Fruit fly (Drosophila melanogaster) whole organism, embryonic: ENCODE data around the gene Ino80.

Source experiments
- Abd-B ChIP-seq: fragments of 200-800 bp; sonication (Bioruptor generic); optimal IDR thresholded peaks from 2 replicates; lab custom pipeline; 2018; ENCODE audit warnings: missing biosample characterization, mild to moderate bottlenecking, missing genetic modification characterization, moderate library complexity
- Atf6 ChIP-seq: fragments of 200-800 bp; sonication (Bioruptor generic); IDR thresholded peaks from 2 replicates; pipeline ENCODE4 v1.3.6; 2022; ENCODE audit warnings: missing biosample characterization, missing genetic modification characterization
- CG10431 ChIP-seq: fragments of 200-800 bp; sonication (Bioruptor generic); optimal IDR thresholded peaks from 3 replicates; lab custom pipeline; 2018; ENCODE audit warnings: missing biosample characterization, mild to moderate bottlenecking, missing genetic modification characterization
- CG10959 ChIP-seq: fragments of 200-800 bp; sonication (Bioruptor generic); IDR thresholded peaks from 2 replicates; pipeline ENCODE4 v1.3.6; 2022; ENCODE audit warnings: missing biosample characterization, missing genetic modification characterization
- CG13775 ChIP-seq: fragments of 200-800 bp; sonication (Bioruptor generic); optimal IDR thresholded peaks from 3 replicates; lab custom pipeline; 2017; ENCODE audit warnings: missing biosample characterization, mild to moderate bottlenecking, missing genetic modification characterization
- CG1529 ChIP-seq: fragments of 200-800 bp; sonication (Bioruptor generic); optimal IDR thresholded peaks from 3 replicates; lab custom pipeline; 2018; ENCODE audit warnings: missing biosample characterization, missing genetic modification characterization
- CG1602 ChIP-seq: fragments of 200-800 bp; sonication (Bioruptor generic); optimal IDR thresholded peaks from 3 replicates; lab custom pipeline; 2016; ENCODE audit warnings: missing biosample characterization, missing genetic modification characterization
- CG1647 ChIP-seq: fragments of 200-800 bp; sonication (Bioruptor generic); optimal IDR thresholded peaks from 3 replicates; lab custom pipeline; 2016; ENCODE audit warnings: missing biosample characterization, missing genetic modification characterization
- CG1792 ChIP-seq: fragments of 200-800 bp; sonication (Bioruptor generic); optimal IDR thresholded peaks from 2 replicates; lab custom pipeline; 2016; ENCODE audit warnings: missing biosample characterization, missing genetic modification characterization
- CG6791 ChIP-seq: fragments of 200-800 bp; sonication (Bioruptor generic); IDR thresholded peaks from 3 replicates; pipeline ENCODE4 v1.3.6; 2022; ENCODE audit warnings: missing biosample characterization, missing genetic modification characterization; ENCODE audit not compliant: partially characterized antibody
- CG6854 ChIP-seq: fragments of 200-800 bp; sonication (Bioruptor generic); optimal IDR thresholded peaks from 3 replicates; lab custom pipeline; 2017; ENCODE audit warnings: missing biosample characterization, mild to moderate bottlenecking, missing genetic modification characterization
- CG8089 ChIP-seq: fragments of 200-800 bp; sonication (Bioruptor generic); optimal IDR thresholded peaks from 3 replicates; lab custom pipeline; 2016; ENCODE audit warnings: missing biosample characterization, missing genetic modification characterization
- CG8281 ChIP-seq: fragments of 200-800 bp; sonication (Bioruptor generic); optimal IDR thresholded peaks from 2 replicates; lab custom pipeline; 2018; ENCODE audit warnings: missing biosample characterization, mild to moderate bottlenecking, missing genetic modification characterization, moderate library complexity
- CG8290 ChIP-seq, 3 experiments: fragments of 200-800 bp; sonication (Bioruptor generic); optimal IDR thresholded peaks; 2 replicates each; lab custom pipeline; 2016 to 2019; ENCODE audit warnings: missing biosample characterization in 3 of 3, missing genetic modification characterization in 3 of 3, mild to moderate bottlenecking in 2 of 3, moderate library complexity in 1 of 3
- CG9876 ChIP-seq: fragments of 200-800 bp; sonication (Bioruptor generic); optimal IDR thresholded peaks from 2 replicates; lab custom pipeline; 2016; ENCODE audit warnings: missing biosample characterization, missing genetic modification characterization
- CkIIα-i1 ChIP-seq: fragments of 200-800 bp; sonication (Bioruptor generic); IDR thresholded peaks from 2 replicates; pipeline ENCODE4 v1.3.6; 2022; ENCODE audit warnings: missing biosample characterization, missing genetic modification characterization
- CoRest ChIP-seq: fragments of 200-800 bp; sonication (Bioruptor generic); optimal IDR thresholded peaks from 3 replicates; lab custom pipeline; 2018; ENCODE audit warnings: missing biosample characterization, mild to moderate bottlenecking, missing genetic modification characterization, moderate library complexity
- D19A ChIP-seq: fragments of 200-800 bp; optimal IDR thresholded peaks from 3 replicates; lab custom pipeline; 2019; ENCODE audit warnings: missing biosample characterization, mild to moderate bottlenecking, missing genetic modification characterization, moderate library complexity
- Dad ChIP-seq: fragments of 200-800 bp; sonication (Bioruptor generic); optimal IDR thresholded peaks from 3 replicates; lab custom pipeline; 2016; ENCODE audit warnings: missing biosample characterization, missing genetic modification characterization
- Deaf1 ChIP-seq: fragments of 200-800 bp; optimal IDR thresholded peaks from 3 replicates; lab custom pipeline; 2019; ENCODE audit warnings: missing biosample characterization, mild to moderate bottlenecking, missing genetic modification characterization, moderate library complexity
- Dip3 ChIP-seq: fragments of 200-800 bp; sonication (Bioruptor generic); optimal IDR thresholded peaks from 3 replicates; lab custom pipeline; 2016; ENCODE audit warnings: missing biosample characterization, missing genetic modification characterization
- Fer3 ChIP-seq: fragments of 200-800 bp; sonication (Bioruptor generic); optimal IDR thresholded peaks from 2 replicates; lab custom pipeline; 2018; ENCODE audit warnings: missing biosample characterization, mild to moderate bottlenecking, missing genetic modification characterization, moderate library complexity
- Hmr ChIP-seq: fragments of 200-800 bp; sonication (Bioruptor generic); optimal IDR thresholded peaks from 3 replicates; lab custom pipeline; 2017; ENCODE audit warnings: mild to moderate bottlenecking, missing biosample characterization, missing genetic modification reagents, missing genetic modification characterization
- Hsf ChIP-seq: fragments of 200-800 bp; sonication (Bioruptor generic); optimal IDR thresholded peaks from 3 replicates; lab custom pipeline; 2016; ENCODE audit warnings: missing biosample characterization, missing genetic modification characterization
- Lhr ChIP-seq: fragments of 200-800 bp; sonication (Bioruptor generic); optimal IDR thresholded peaks from 3 replicates; lab custom pipeline; 2017; ENCODE audit warnings: mild to moderate bottlenecking, missing biosample characterization, missing genetic modification reagents, missing genetic modification characterization
- MESR4 ChIP-seq: fragments of 200-800 bp; sonication (Bioruptor generic); optimal IDR thresholded peaks from 2 replicates; lab custom pipeline; 2018; ENCODE audit warnings: missing biosample characterization, mild to moderate bottlenecking, missing genetic modification characterization, moderate library complexity
- Mad ChIP-seq: fragments of 200-800 bp; sonication (Bioruptor generic); optimal IDR thresholded peaks from 2 replicates; lab custom pipeline; 2016; ENCODE audit warnings: missing biosample characterization, missing genetic modification characterization
- Mrtf ChIP-seq: fragments of 200-800 bp; sonication (Bioruptor generic); IDR thresholded peaks from 3 replicates; pipeline ENCODE4 v1.3.6; 2022; ENCODE audit warnings: missing biosample characterization, missing genetic modification characterization
- Spps ChIP-seq: fragments of 200-800 bp; sonication (Bioruptor generic); optimal IDR thresholded peaks from 2 replicates; lab custom pipeline; 2018; ENCODE audit warnings: missing biosample characterization, mild to moderate bottlenecking, missing genetic modification characterization
- Tbp ChIP-seq: fragments of >200 bp; optimal IDR thresholded peaks from 2 replicates; lab custom pipeline; 2018; ENCODE audit warnings: missing biosample characterization, missing genetic modification characterization
- Usf ChIP-seq: fragments of 200-800 bp; sonication (Bioruptor generic); optimal IDR thresholded peaks from 2 replicates; lab custom pipeline; 2017; ENCODE audit warnings: missing genotype, missing biosample characterization, missing genetic modification characterization
- ap ChIP-seq: fragments of 200-800 bp; sonication (Bioruptor generic); IDR thresholded peaks from 2 replicates; pipeline ENCODE4 v1.3.6; 2022; ENCODE audit warnings: missing biosample characterization, missing genetic modification characterization
- ara ChIP-seq: fragments of 200-800 bp; sonication (Bioruptor generic); IDR thresholded peaks from 2 replicates; pipeline ENCODE4 v1.3.6; 2022; ENCODE audit warnings: missing biosample characterization, missing genetic modification characterization
- ase ChIP-seq: fragments of 200-800 bp; sonication (Bioruptor generic); IDR thresholded peaks from 3 replicates; pipeline ENCODE4 v1.3.6; 2022; ENCODE audit warnings: missing biosample characterization, missing genetic modification characterization
- chn ChIP-seq: fragments of 200-800 bp; sonication (Bioruptor generic); optimal IDR thresholded peaks from 2 replicates; lab custom pipeline; 2016; ENCODE audit warnings: missing biosample characterization, missing genetic modification characterization
- dysf ChIP-seq: fragments of 200-800 bp; sonication (Bioruptor generic); IDR thresholded peaks from 3 replicates; pipeline ENCODE4 v1.3.6; 2022; ENCODE audit warnings: missing biosample characterization, missing genetic modification characterization
- exex ChIP-seq: fragments of 200-800 bp; sonication (Bioruptor generic); optimal IDR thresholded peaks from 4 replicates; lab custom pipeline; 2018; ENCODE audit warnings: missing biosample characterization, mild to moderate bottlenecking, missing genetic modification characterization, moderate library complexity
- fd96Cb ChIP-seq: fragments of 200-800 bp; sonication (Bioruptor generic); optimal IDR thresholded peaks from 2 replicates; lab custom pipeline; 2018; ENCODE audit warnings: missing biosample characterization, mild to moderate bottlenecking, missing genetic modification characterization, moderate library complexity
- grn ChIP-seq: fragments of 200-800 bp; sonication (Bioruptor generic); optimal IDR thresholded peaks from 3 replicates; lab custom pipeline; 2017; ENCODE audit warnings: missing biosample characterization, missing genetic modification characterization
- klu ChIP-seq: fragments of 200-800 bp; sonication (Bioruptor generic); IDR thresholded peaks from 2 replicates; pipeline ENCODE4 v1.3.6; 2022; ENCODE audit warnings: missing biosample characterization, missing genetic modification characterization
- oc ChIP-seq: fragments of 200-800 bp; sonication (Bioruptor generic); optimal IDR thresholded peaks from 2 replicates; lab custom pipeline; 2018; ENCODE audit warnings: missing biosample characterization, mild to moderate bottlenecking, missing genetic modification characterization, moderate library complexity
- pan ChIP-seq, 4 experiments: fragments of >200 bp in 3 of 4; fragments of 200-800 bp in 1 of 4; sonication (Bioruptor generic) in 1 of 4; optimal IDR thresholded peaks in 3 of 4; IDR thresholded peaks in 1 of 4; 2 replicates each; pipeline versions ENCODE4 v1.3.6 to Lab custom; 2017 to 2022; ENCODE audit warnings: missing biosample characterization in 2 of 4, missing genetic modification characterization in 2 of 4, mixed read lengths in 1 of 4
- pb ChIP-seq: fragments of 200-800 bp; sonication (Bioruptor generic); optimal IDR thresholded peaks from 3 replicates; lab custom pipeline; 2016; ENCODE audit warnings: missing biosample characterization, missing genetic modification characterization
- sens ChIP-seq: fragments of 200-800 bp; sonication (Bioruptor generic); peaks from one replicate; lab custom pipeline; 2016; ENCODE audit warnings: missing biosample characterization, missing genetic modification characterization
- ssp ChIP-seq: fragments of 200-800 bp; sonication (Bioruptor generic); IDR thresholded peaks from 2 replicates; pipeline ENCODE4 v1.3.6; 2022; ENCODE audit warnings: missing biosample characterization, missing genetic modification characterization
- sug ChIP-seq: fragments of 200-800 bp; optimal IDR thresholded peaks from 2 replicates; lab custom pipeline; 2019; ENCODE audit warnings: missing biosample characterization, mild to moderate bottlenecking, missing genetic modification characterization, moderate library complexity
- z ChIP-seq: fragments of 200-800 bp; sonication (Bioruptor generic); IDR thresholded peaks from 3 replicates; pipeline ENCODE4 v1.3.6; 2022; ENCODE audit warnings: missing biosample characterization, missing genetic modification characterization
- zen ChIP-seq: fragments of 200-800 bp; sonication (Bioruptor generic); optimal IDR thresholded peaks from 3 replicates; lab custom pipeline; 2018; ENCODE audit warnings: missing biosample characterization, mild to moderate bottlenecking, missing genetic modification characterization, moderate library complexity

The Ino80 gene

DNA sequence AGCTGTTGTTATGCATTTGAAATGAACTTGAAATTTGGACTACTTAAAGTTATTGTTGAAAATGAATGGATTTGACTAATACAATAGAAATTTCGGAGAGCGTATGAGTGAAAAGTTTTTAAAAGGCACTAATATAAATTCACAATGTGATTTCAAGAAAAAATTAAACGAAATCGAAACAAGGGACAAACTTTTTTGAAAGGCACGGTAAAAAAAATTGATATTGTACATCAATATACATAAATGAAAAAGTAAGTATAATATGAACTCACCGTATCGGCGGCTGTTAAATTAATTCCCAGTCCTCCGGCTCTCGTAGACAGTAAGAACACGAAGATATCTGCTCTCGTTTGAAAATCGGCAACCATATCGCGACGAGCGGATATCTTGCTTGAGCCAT lies 4.5 kb downstream of the Ino80 start, which contains the start of gene CG31244:
Gene CG31244, minus strand, starts transcription at position 101 of the 400 bp plus-strand sequence.
- TF ChIP-seq CG9876, result no peak
- no peak for TF ChIP-seq CG13775 (GFP tag; lab: Kevin White, UChicago)
- TF ChIP-seq Atf6 (GFP tag; lab: Robert Waterston, UW), result no peak
- no peak for TF ChIP-seq Hsf (GFP tag; lab: Kevin White, UChicago)
- no peak for TF ChIP-seq Abd-B (GFP tag; lab: Kevin White, UChicago)
- TF ChIP-seq ara, result no peak

DNA sequence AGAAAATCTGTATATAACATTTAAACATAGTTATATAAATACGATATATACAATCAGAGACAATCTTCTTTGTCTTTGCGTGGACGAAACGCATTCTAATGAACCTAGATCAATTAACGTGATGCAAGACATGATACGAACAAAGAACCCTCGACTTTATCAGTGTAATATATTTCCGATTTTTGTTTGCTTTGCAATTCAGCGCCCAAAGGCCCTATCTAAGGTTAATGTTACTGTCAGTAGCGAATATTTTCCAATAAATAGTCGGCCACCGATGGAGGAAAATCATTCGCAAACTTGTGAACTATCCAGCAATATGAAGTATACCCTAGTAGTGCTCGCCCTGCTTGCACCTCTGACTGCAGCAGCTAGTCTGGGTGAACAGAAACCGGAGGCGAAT lies 9.9 kb downstream of the Ino80 start, which contains the start of gene CG3739:
Gene CG3739, plus strand, starts transcription at position 301 of the 400 bp plus-strand sequence.
- TF ChIP-seq oc, result no peak
- no peak for TF ChIP-seq CoRest
- TF ChIP-seq fd96Cb (tag; lab: Kevin White, UChicago), result no peak
- no peak for TF ChIP-seq CG10431 (GFP tag; lab: Kevin White, UChicago)
- no peak for TF ChIP-seq CG1647 (GFP tag; lab: Kevin White, UChicago)
- no peak for TF ChIP-seq ap
- TF ChIP-seq CG8089 (GFP tag; lab: Kevin White, UChicago), result no peak
- no peak for TF ChIP-seq Fer3 (tag; lab: Kevin White, UChicago)
- no peak for TF ChIP-seq Usf (GFP tag; lab: Kevin White, UChicago)
- TF ChIP-seq pb, result no peak
- no peak for TF ChIP-seq klu (GFP tag; lab: Robert Waterston, UW)
- TF ChIP-seq pan (optimal IDR thresholded peaks at IDR 0.05; lab: Kevin White, UChicago), result no peak
- TF ChIP-seq pan (GFP tag; optimal IDR thresholded peaks at IDR 0.05 in 1 of 2, IDR thresholded peaks at IDR 0.05 in 1 of 2), result no peak
- TF ChIP-seq ase (GFP tag; lab: Robert Waterston, UW), result no peak
- TF ChIP-seq CG1792 (GFP tag; lab: Kevin White, UChicago), result no peak
- TF ChIP-seq Hmr (GFP tag; lab: Kevin White, UChicago), result no peak
- no peak for TF ChIP-seq CG10959 (GFP tag; lab: Robert Waterston, UW)
- TF ChIP-seq Dad (GFP tag; lab: Kevin White, UChicago), result no peak
- no peak for TF ChIP-seq CG6791 (GFP tag; lab: Robert Waterston, UW)

DNA sequence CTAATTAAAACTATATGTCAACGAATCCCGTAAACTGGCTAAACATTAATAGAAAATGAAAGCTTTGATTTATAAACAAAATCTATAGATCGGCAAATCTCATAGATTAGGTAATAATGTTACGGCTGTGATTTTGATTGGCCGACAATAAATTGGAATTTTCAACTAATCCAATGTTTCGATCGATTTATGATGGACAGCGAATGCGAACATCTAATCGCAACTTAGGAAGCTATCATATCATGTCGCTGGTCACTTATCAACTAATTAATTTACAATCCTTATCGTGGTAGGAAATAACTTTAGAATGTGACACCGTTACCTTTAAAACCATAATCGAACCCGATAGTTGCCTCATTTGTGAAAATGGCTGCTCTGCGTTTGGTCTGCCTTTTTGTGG lies 13.0 kb downstream of the Ino80 start, which contains the start of gene CG18493:
Gene CG18493, plus strand, starts transcription at position 352 of the 400 bp plus-strand sequence.
- TF ChIP-seq CG6854 (GFP tag; lab: Kevin White, UChicago), result no peak
- no peak for TF ChIP-seq CkIIα-i1
- TF ChIP-seq dysf, result no peak
- TF ChIP-seq CG1529, result no peak
- TF ChIP-seq exex (tag; lab: Kevin White, UChicago), result peak; percentile 96
- TF ChIP-seq grn (GFP tag; lab: Kevin White, UChicago), result peak; percentile 67

DNA sequence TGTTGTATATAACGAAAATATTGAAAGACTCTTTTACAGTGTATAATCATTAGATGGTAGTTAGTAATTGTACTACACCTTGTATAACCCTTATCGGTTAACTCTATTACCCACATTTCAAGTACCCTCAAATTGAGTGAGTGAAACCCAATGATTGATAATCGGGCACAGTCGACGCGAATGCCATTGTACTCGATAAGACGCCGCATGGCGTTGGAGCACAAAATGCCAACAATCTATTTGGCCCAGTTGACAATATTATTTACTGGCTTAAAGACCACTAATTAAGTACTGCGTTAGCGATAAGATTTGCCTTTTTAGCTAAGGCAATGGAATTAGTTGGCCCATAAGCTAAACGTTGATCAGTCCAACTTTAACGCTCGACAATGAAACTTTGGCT lies 15.3 kb downstream of the Ino80 start, which contains the start of gene CG3734:
Gene CG3734, plus strand, starts transcription at position 254 of the 400 bp plus-strand sequence.
- TF ChIP-seq sens (GFP tag; lab: Kevin White, UChicago), result no peak
- no peak for TF ChIP-seq Mrtf (GFP tag; lab: Robert Waterston, UW)
- no peak for TF ChIP-seq Lhr (GFP tag; lab: Kevin White, UChicago)
- TF ChIP-seq Dip3 (GFP tag; lab: Kevin White, UChicago), result no peak
- no peak for TF ChIP-seq MESR4 (GFP tag; lab: Kevin White, UChicago)
- TF ChIP-seq Deaf1 (tag; lab: Kevin White, UChicago), result no peak
- TF ChIP-seq D19A (tag; lab: Kevin White, UChicago), result no peak
- TF ChIP-seq sug (tag; lab: Kevin White, UChicago), result peak; percentile 77
- peak; percentile 56 for TF ChIP-seq CG8281 (tag; lab: Kevin White, UChicago)
- TF ChIP-seq zen (tag; lab: Kevin White, UChicago), result no peak
- no peak for TF ChIP-seq ssp (GFP tag; lab: Robert Waterston, UW)
- no peak for TF ChIP-seq CG8290 (GFP tag; optimal IDR thresholded peaks at IDR 0.05; lab: Kevin White, UChicago)
- no peak for TF ChIP-seq CG8290 (tag; optimal IDR thresholded peaks at IDR 0.05; lab: Kevin White, UChicago)
- no peak for TF ChIP-seq Mad (GFP tag; lab: Kevin White, UChicago)
- TF ChIP-seq CG1602 (GFP tag; lab: Kevin White, UChicago), result no peak
- peak; percentile 82 for TF ChIP-seq z
- no peak for TF ChIP-seq Tbp
- no peak for TF ChIP-seq Spps
- no peak for TF ChIP-seq chn (GFP tag; lab: Kevin White, UChicago)
